Worm (Caenorhabditis elegans) whole organism, early embryonic: ENCODE data around the gene rog-1.

ENCODE experiments used
- B0310.2 ChIP-seq: sonication (generic microtip); optimal IDR thresholded peaks from 2 replicates; lab custom pipeline; 2016; ENCODE audit warnings: mild to moderate bottlenecking, missing genetic modification characterization, missing compliant biosample characterization
- F13C5.2 ChIP-seq: sonication (generic microtip); optimal IDR thresholded peaks from 2 replicates; lab custom pipeline; 2017; ENCODE audit warnings: mild to moderate bottlenecking, missing genetic modification characterization, inconsistent platforms, missing compliant biosample characterization
- aly-1 ChIP-seq: sonication (generic microtip); optimal IDR thresholded peaks from 2 replicates; lab custom pipeline; 2016; ENCODE audit warnings: missing genetic modification characterization, missing compliant biosample characterization
- ama-1 ChIP-seq: fragments of 150-350 bp; optimal IDR thresholded peaks from 2 replicates; lab custom pipeline; 2014
- ceh-13 ChIP-seq: fragments of 200-800 bp; sonication (Bioruptor generic); optimal IDR thresholded peaks from 2 replicates; lab custom pipeline; 2018; ENCODE audit warnings: mild to moderate bottlenecking, missing genetic modification characterization, missing compliant biosample characterization
- pes-1 ChIP-seq: fragments of 200-800 bp; sonication (Bioruptor generic); IDR thresholded peaks from 2 replicates; pipeline ENCODE4 v1.3.6; 2022; ENCODE audit warnings: missing genetic modification reagents, missing genetic modification characterization, missing compliant biosample characterization
- tbx-11 ChIP-seq: fragments of 200-800 bp; sonication (Bioruptor generic); IDR thresholded peaks from 2 replicates; pipeline ENCODE4 v1.3.6; 2022; ENCODE audit warnings: missing genetic modification characterization, missing compliant biosample characterization
- tbx-37 ChIP-seq: fragments of 200-800 bp; sonication (Bioruptor generic); conservative IDR thresholded peaks from 2 replicates; pipeline ENCODE4 v1.3.6; 2022; ENCODE audit warnings: missing genetic modification reagents, missing genetic modification characterization, missing compliant biosample characterization
- tra-4 ChIP-seq: sonication (generic microtip); optimal IDR thresholded peaks from 2 replicates; lab custom pipeline; 2017; ENCODE audit warnings: missing genetic modification characterization, missing compliant biosample characterization

DNA sequence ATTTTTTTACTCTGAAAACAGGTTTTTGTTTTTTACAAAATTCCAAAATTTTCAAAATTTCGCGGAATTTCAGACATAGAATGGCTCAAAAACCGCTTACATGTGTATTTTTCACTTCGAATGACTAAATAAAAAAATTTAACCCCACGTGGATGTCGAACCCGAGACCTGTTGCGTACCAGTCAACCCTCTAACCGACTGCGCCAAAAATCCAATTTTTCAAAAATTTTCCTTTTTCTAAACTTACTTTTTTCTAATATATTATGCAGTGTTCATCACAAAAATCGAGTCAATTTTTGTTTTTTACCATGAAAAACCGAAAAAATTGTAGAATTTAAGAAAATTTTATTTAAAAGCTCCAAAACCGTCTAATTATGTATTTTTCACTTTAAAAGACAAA lies 8.8 kb downstream of the rog-1 start:
- TF ChIP-seq ama-1 (lab: Kevin White, UChicago) (no peak), pes-1 (GFP tag; lab: Robert Waterston, UW) (no peak), F13C5.2 (tag; lab: Kevin White, UChicago) (no peak), B0310.2 (no peak), tbx-37 (GFP tag; lab: Robert Waterston, UW) (no peak), tbx-11 (GFP tag; lab: Robert Waterston, UW) (no peak), tra-4 (no peak), ceh-13 (no peak), aly-1 (tag; lab: Kevin White, UChicago) (no peak)
